Worm (Caenorhabditis elegans) whole organism, late embryonic: ENCODE measurements around the gene M01B2.12.
"Not testable (repeated sequence)": the region's sequence is repeated elsewhere in the genome, so short reads cannot be mapped to it uniquely, and the experiment has no call there.

Experiments used
- T23F11.4 ChIP-seq: fragments of 200-800 bp; sonication (Bioruptor generic); optimal IDR thresholded peaks from 2 replicates; lab custom pipeline; 2018; ENCODE audit warnings: mild to moderate bottlenecking, missing genetic modification characterization, missing compliant biosample characterization
- tbx-2 ChIP-seq: sonication (generic microtip); optimal IDR thresholded peaks from 2 replicates; lab custom pipeline; 2016; ENCODE audit warnings: missing genetic modification characterization, missing compliant biosample characterization
- unc-55 ChIP-seq: sonication (generic microtip); optimal IDR thresholded peaks from 2 replicates; lab custom pipeline; 2017; ENCODE audit warnings: missing biosample characterization, missing genetic modification reagents, missing genetic modification characterization

M01B2.12 gene

DNA sequence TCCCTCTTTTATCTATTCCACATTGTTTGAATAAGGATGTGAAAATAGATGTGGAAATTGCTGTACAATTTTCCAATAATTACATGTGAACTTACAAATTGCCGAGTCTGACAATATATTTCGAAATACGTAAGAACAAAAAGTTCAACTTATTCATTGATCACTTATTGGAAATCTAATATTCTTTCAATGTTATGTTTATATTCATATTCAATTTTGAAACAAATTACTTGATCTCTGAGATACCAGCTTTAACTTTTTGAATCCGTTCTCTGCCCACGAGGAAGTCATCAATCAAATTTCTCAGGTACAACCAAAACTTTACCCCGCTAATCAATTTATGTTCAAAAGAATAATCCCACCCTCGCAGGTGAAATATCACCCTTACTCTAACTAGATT is 48.9 kb downstream of the M01B2.12 start, which contains the start of gene sri-26:
Gene sri-26, plus strand, starts transcription at position 301 of the 400 bp plus-strand sequence.
- not testable (repeated sequence) for TF ChIP-seq T23F11.4 (GFP tag; lab: Kevin White, UChicago); unc-55; tbx-2 (tag; lab: Kevin White, UChicago)
